Worm (Caenorhabditis elegans): ENCODE measurements around the gene F23D12.10.

DNA sequence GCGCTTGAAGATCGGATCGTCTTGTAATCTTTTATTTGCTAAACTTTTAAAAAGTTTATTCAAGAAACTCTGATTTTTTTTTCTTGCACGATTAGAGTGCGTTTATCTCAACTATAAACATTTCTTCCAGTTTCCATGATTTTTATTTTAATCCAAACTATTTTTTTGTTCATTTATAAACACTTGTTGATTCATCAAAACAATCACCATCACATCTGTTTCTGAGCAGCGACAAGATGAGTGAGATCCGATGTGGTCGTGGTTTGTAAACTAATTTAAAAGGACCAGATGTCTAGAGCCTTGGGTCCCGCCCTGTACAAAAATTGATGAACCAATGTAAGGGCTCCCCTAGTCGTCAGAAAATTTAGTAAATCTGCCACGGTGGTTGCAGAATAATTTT lies 14.3 kb downstream of the F23D12.10 start:
- TF ChIP-seq ama-1 (optimal IDR thresholded peaks at IDR 0.05) (no peak), flt-1 (GFP tag; IDR thresholded peaks at IDR 0.05) (no peak), aly-1 (tag; optimal IDR thresholded peaks at IDR 0.05) (no peak), ets-7 (tag; optimal IDR thresholded peaks at IDR 0.05) (no peak), hmg-4 (GFP tag; optimal IDR thresholded peaks at IDR 0.05) (no peak), F13C5.2 (tag; optimal IDR thresholded peaks at IDR 0.05) (no peak), ceh-36 (tag; optimal IDR thresholded peaks at IDR 0.05) (no peak), pes-1 (GFP tag; IDR thresholded peaks at IDR 0.05) (no peak), ceh-13 (GFP tag; optimal IDR thresholded peaks at IDR 0.05) (no peak), scrt-1 (GFP tag; IDR thresholded peaks at IDR 0.05) (no peak), hnd-1 (tag; optimal IDR thresholded peaks at IDR 0.05) (no peak), hmbx-1 (tag; optimal IDR thresholded peaks at IDR 0.05) (no peak), sea-1 (GFP tag; conservative IDR thresholded peaks at IDR 0.05) (no peak)
